Worm (Caenorhabditis elegans) whole organism, late embryonic: Measurements from ENCODE around the gene C02E7.10.
"Not testable (repeated sequence)": the region's sequence is repeated elsewhere in the genome, so short reads cannot be mapped to it uniquely, and the experiment has no call there.

Source experiments
- C08G9.2 ChIP-seq: sonication (generic microtip); optimal IDR thresholded peaks from 2 replicates; lab custom pipeline; 2016; ENCODE audit warnings: mild to moderate bottlenecking, missing genetic modification characterization, moderate library complexity, missing compliant biosample characterization
- F13H6.1 ChIP-seq: sonication (generic microtip); optimal IDR thresholded peaks from 2 replicates; lab custom pipeline; 2016; ENCODE audit warnings: missing genetic modification characterization, missing compliant biosample characterization
- K02D7.2 ChIP-seq: sonication (generic microtip); optimal IDR thresholded peaks from 2 replicates; lab custom pipeline; 2017; ENCODE audit warnings: mild to moderate bottlenecking, missing genetic modification characterization, missing compliant biosample characterization
- ama-1 ChIP-seq: fragments of 150-350 bp; optimal IDR thresholded peaks from 2 replicates; lab custom pipeline; 2014
- ceh-19 ChIP-seq: fragments of 200-800 bp; sonication (Bioruptor generic); optimal IDR thresholded peaks from 2 replicates; lab custom pipeline; 2018; ENCODE audit warnings: mild to moderate bottlenecking, missing genetic modification characterization, missing compliant biosample characterization
- ceh-2 ChIP-seq: sonication (generic microtip); optimal IDR thresholded peaks from 2 replicates; lab custom pipeline; 2016; ENCODE audit warnings: missing genotype, missing genetic modification characterization, missing compliant biosample characterization
- ceh-22 ChIP-seq: sonication (generic microtip); optimal IDR thresholded peaks from 2 replicates; lab custom pipeline; 2017; ENCODE audit warnings: missing biosample characterization, missing genetic modification characterization
- ceh-45 ChIP-seq: fragments of 200-800 bp; sonication (Bioruptor generic); IDR thresholded peaks from 2 replicates; pipeline ENCODE4 v1.3.6; 2022; ENCODE audit warnings: missing genetic modification reagents, missing genetic modification characterization, missing compliant biosample characterization
- ceh-9 ChIP-seq: sonication (generic microtip); optimal IDR thresholded peaks from 2 replicates; lab custom pipeline; 2016; ENCODE audit warnings: mild to moderate bottlenecking, missing genetic modification characterization, inconsistent platforms, missing compliant biosample characterization
- dve-1 ChIP-seq: sonication (generic microtip); optimal IDR thresholded peaks from 2 replicates; lab custom pipeline; 2017; ENCODE audit warnings: antibody characterized with exemption, mild to moderate bottlenecking, missing genetic modification characterization, missing compliant biosample characterization
- elt-2 ChIP-seq: sonication (generic microtip); optimal IDR thresholded peaks from 2 replicates; lab custom pipeline; 2016; ENCODE audit warnings: missing genetic modification reagents, missing genetic modification characterization, missing compliant biosample characterization
- elt-4 ChIP-seq: sonication (generic microtip); optimal IDR thresholded peaks from 2 replicates; lab custom pipeline; 2016; ENCODE audit warnings: missing genetic modification characterization, missing compliant biosample characterization
- ets-4 ChIP-seq: sonication (generic microtip); optimal IDR thresholded peaks from 2 replicates; lab custom pipeline; 2016; ENCODE audit warnings: missing genetic modification characterization, missing compliant biosample characterization
- fax-1 ChIP-seq: sonication (generic microtip); optimal IDR thresholded peaks from 2 replicates; lab custom pipeline; 2016; ENCODE audit warnings: missing genotype, missing genetic modification characterization, missing compliant biosample characterization
- fkh-6 ChIP-seq: sonication (generic microtip); optimal IDR thresholded peaks from 2 replicates; lab custom pipeline; 2016; ENCODE audit warnings: missing genetic modification characterization, missing compliant biosample characterization
- hlh-15 ChIP-seq: sonication (generic microtip); optimal IDR thresholded peaks from 2 replicates; lab custom pipeline; 2016; ENCODE audit warnings: missing genetic modification characterization, missing compliant biosample characterization
- hlh-30 ChIP-seq: sonication (generic microtip); optimal IDR thresholded peaks from 2 replicates; lab custom pipeline; 2017; ENCODE audit warnings: antibody characterized with exemption, missing genetic modification characterization, missing compliant biosample characterization; ENCODE audit not compliant: insufficient read depth
- lin-11 ChIP-seq: fragments of 200-800 bp; sonication (Bioruptor generic); optimal IDR thresholded peaks from 2 replicates; lab custom pipeline; 2018; ENCODE audit warnings: mild to moderate bottlenecking, missing genetic modification characterization, missing compliant biosample characterization
- nfya-1 ChIP-seq: sonication (generic microtip); optimal IDR thresholded peaks from 2 replicates; lab custom pipeline; 2017; ENCODE audit warnings: missing genetic modification characterization, mild to moderate bottlenecking, missing compliant biosample characterization, antibody characterized with exemption, moderate library complexity
- npax-4 ChIP-seq: sonication (generic microtip); optimal IDR thresholded peaks from 2 replicates; lab custom pipeline; 2016; ENCODE audit warnings: missing genetic modification characterization, missing compliant biosample characterization
- odd-2 ChIP-seq: sonication (generic microtip); optimal IDR thresholded peaks from 2 replicates; lab custom pipeline; 2017; ENCODE audit warnings: antibody characterized with exemption, mild to moderate bottlenecking, missing genetic modification characterization, missing compliant biosample characterization
- pat-9 ChIP-seq: fragments of 200-800 bp; sonication (Bioruptor generic); optimal IDR thresholded peaks from 2 replicates; lab custom pipeline; 2018; ENCODE audit warnings: mild to moderate bottlenecking, missing genetic modification characterization, moderate library complexity, missing compliant biosample characterization
- pax-1 ChIP-seq: fragments of 150-350 bp; optimal IDR thresholded peaks from 2 replicates; lab custom pipeline; 2014; ENCODE audit warnings: missing biosample characterization, missing genetic modification characterization
- pha-4 ChIP-seq: fragments of 150-350 bp; optimal IDR thresholded peaks from 2 replicates; lab custom pipeline; 2018; ENCODE audit warnings: missing biosample characterization, missing genetic modification reagents, missing genetic modification characterization
- pqm-1 ChIP-seq: sonication (generic microtip); optimal IDR thresholded peaks from 2 replicates; lab custom pipeline; 2016; ENCODE audit warnings: missing genetic modification characterization, missing compliant biosample characterization
- pros-1 ChIP-seq: fragments of 150-350 bp; optimal IDR thresholded peaks from 2 replicates; lab custom pipeline; 2014; ENCODE audit warnings: missing biosample characterization, missing genetic modification reagents, missing genetic modification characterization
- ref-2 ChIP-seq: sonication (generic microtip); optimal IDR thresholded peaks from 2 replicates; lab custom pipeline; 2016; ENCODE audit warnings: missing genetic modification characterization, missing compliant biosample characterization
- sdc-2 ChIP-seq: sonication (generic microtip); optimal IDR thresholded peaks from 2 replicates; lab custom pipeline; 2016; ENCODE audit warnings: missing genotype, missing genetic modification characterization, missing compliant biosample characterization
- sox-4 ChIP-seq: sonication (generic microtip); optimal IDR thresholded peaks from 2 replicates; lab custom pipeline; 2017; ENCODE audit warnings: mild to moderate bottlenecking, missing genetic modification characterization, inconsistent platforms, missing compliant biosample characterization
- tbx-2 ChIP-seq: sonication (generic microtip); optimal IDR thresholded peaks from 2 replicates; lab custom pipeline; 2016; ENCODE audit warnings: missing genetic modification characterization, missing compliant biosample characterization
- tbx-7 ChIP-seq: sonication (generic microtip); optimal IDR thresholded peaks from 2 replicates; lab custom pipeline; 2016; ENCODE audit warnings: missing genotype, missing genetic modification characterization, missing compliant biosample characterization
- ttx-3 ChIP-seq: sonication (generic microtip); optimal IDR thresholded peaks from 2 replicates; lab custom pipeline; 2016; ENCODE audit warnings: missing genetic modification reagents, missing genetic modification characterization, missing compliant biosample characterization
- unc-3 ChIP-seq, 2 experiments: fragments of 200-800 bp in 1 of 2; sonication (Bioruptor generic) in 1 of 2; sonication (generic microtip) in 1 of 2; conservative IDR thresholded peaks in 1 of 2; optimal IDR thresholded peaks in 1 of 2; 2 replicates each; pipeline versions ENCODE4 v1.3.6 to Lab custom; 2016 to 2022; ENCODE audit warnings: missing compliant biosample characterization in 2 of 2, missing genetic modification characterization in 2 of 2, missing genetic modification reagents in 1 of 2
- unc-42 ChIP-seq: sonication (generic microtip); optimal IDR thresholded peaks from 2 replicates; lab custom pipeline; 2016; ENCODE audit warnings: missing genotype, missing genetic modification characterization, missing compliant biosample characterization
- unc-55 ChIP-seq: sonication (generic microtip); optimal IDR thresholded peaks from 2 replicates; lab custom pipeline; 2017; ENCODE audit warnings: missing biosample characterization, missing genetic modification reagents, missing genetic modification characterization
- unc-86 ChIP-seq: sonication (generic microtip); optimal IDR thresholded peaks from 2 replicates; lab custom pipeline; 2016; ENCODE audit warnings: missing genetic modification characterization, missing compliant biosample characterization

Gene C02E7.10

ce11 chrV:4900020-4900419, 32.8 kb downstream of the C02E7.10 start, which contains the start of gene ugt-10:
TSS of gene ugt-10 (minus strand) at chrV:4900120.
- TF ChIP-seq ceh-22, pax-1, tbx-2 (tag; lab: Kevin White, UChicago): not testable (repeated sequence)
- TF ChIP-seq, all 69 proteins: peak for 0; not testable (repeated sequence) for 69

ce11 chrV:4895744-4896143, 37.1 kb downstream of the C02E7.10 start, which contains the start of gene ugt-9:
TSS of gene ugt-9 (plus strand) at chrV:4896048.
- no peak for TF ChIP-seq sdc-2
- TF ChIP-seq elt-2: peak; percentile 62

- TF ChIP-seq elt-2 (no peak), hlh-15 (tag; lab: Kevin White, UChicago) (no peak), ceh-19 (GFP tag; lab: Kevin White, UChicago) (no peak), lin-11 (tag; lab: Kevin White, UChicago) (no peak), unc-86 (tag; lab: Kevin White, UChicago) (no peak), pax-1 (tag; lab: Kevin White, UChicago) (no peak), pqm-1 (no peak), nfya-1 (tag; lab: Kevin White, UChicago) (no peak), unc-55 (GFP tag; lab: Kevin White, UChicago) (no peak), ceh-2 (tag; lab: Kevin White, UChicago) (no peak), hlh-30 (tag; lab: Kevin White, UChicago) (no peak), odd-2 (tag; lab: Kevin White, UChicago) (no peak), ceh-9 (tag; lab: Kevin White, UChicago) (no peak)
Measured at ce11 chrV:4894971-4895370, 37.9 kb downstream of the C02E7.10 start, which contains the start of gene ugt-11. TSS of gene ugt-11 (minus strand) at chrV:4895071.

ce11 chrV:4891305-4891704, 41.5 kb downstream of the C02E7.10 start:
- no peak for TF ChIP-seq ttx-3 (tag; lab: Kevin White, UChicago)
- no peak for TF ChIP-seq pha-4 (tag; lab: Kevin White, UChicago)
- no peak for TF ChIP-seq pax-1 (tag; lab: Kevin White, UChicago)
- no peak for TF ChIP-seq ama-1
- no peak for TF ChIP-seq ceh-45 (GFP tag; lab: Robert Waterston, UW)
- TF ChIP-seq unc-42 (tag; lab: Kevin White, UChicago): no peak
- no peak for TF ChIP-seq lin-11 (tag; lab: Kevin White, UChicago)
- no peak for TF ChIP-seq fax-1 (tag; lab: Kevin White, UChicago)
- no peak for TF ChIP-seq dve-1 (tag; lab: Kevin White, UChicago)
- no peak for TF ChIP-seq ref-2 (tag; lab: Kevin White, UChicago)
- no peak for TF ChIP-seq unc-3 (GFP tag; conservative IDR thresholded peaks at IDR 0.05; lab: Robert Waterston, UW)
- no peak for TF ChIP-seq unc-3 (tag; optimal IDR thresholded peaks at IDR 0.05; lab: Kevin White, UChicago)
- no peak for TF ChIP-seq tbx-2 (tag; lab: Kevin White, UChicago)
- TF ChIP-seq pros-1 (tag; lab: Kevin White, UChicago): no peak
- no peak for TF ChIP-seq ets-4 (tag; lab: Kevin White, UChicago)
- no peak for TF ChIP-seq ceh-19 (GFP tag; lab: Kevin White, UChicago)
- TF ChIP-seq pqm-1: no peak
- TF ChIP-seq npax-4 (tag; lab: Kevin White, UChicago): no peak

ce11 chrV:4890781-4891180, 42.1 kb downstream of the C02E7.10 start:
- TF ChIP-seq sox-4 (tag; lab: Kevin White, UChicago): no peak
- TF ChIP-seq ceh-22 (tag; lab: Kevin White, UChicago): no peak
- TF ChIP-seq K02D7.2: no peak
- TF ChIP-seq ttx-3 (tag; lab: Kevin White, UChicago): no peak
- no peak for TF ChIP-seq elt-4 (tag; lab: Kevin White, UChicago)
- TF ChIP-seq C08G9.2 (tag; lab: Kevin White, UChicago): no peak
- no peak for TF ChIP-seq fax-1 (tag; lab: Kevin White, UChicago)
- no peak for TF ChIP-seq pax-1 (tag; lab: Kevin White, UChicago)
- TF ChIP-seq pat-9: no peak
- TF ChIP-seq pha-4 (tag; lab: Kevin White, UChicago): no peak
- no peak for TF ChIP-seq fkh-6 (tag; lab: Kevin White, UChicago)
- TF ChIP-seq sdc-2: no peak
- no peak for TF ChIP-seq tbx-7 (tag; lab: Kevin White, UChicago)
- no peak for TF ChIP-seq tbx-2 (tag; lab: Kevin White, UChicago)
- TF ChIP-seq F13H6.1 (tag; lab: Kevin White, UChicago): no peak
- TF ChIP-seq unc-55 (GFP tag; lab: Kevin White, UChicago): no peak
- TF ChIP-seq, all 69 proteins: peak for 0
